Worm (Caenorhabditis elegans): ENCODE results near the gene pho-10.

ce11 chrII:9917904-9918303 is 2.5 kb downstream of the pho-10 start, which contains the start of gene C05C10.8:
- TF ChIP-seq ama-1 (optimal IDR thresholded peaks at IDR 0.05): no peak
- no peak for TF ChIP-seq pqm-1 (tag; optimal IDR thresholded peaks at IDR 0.05)
- no peak for TF ChIP-seq dpl-1 (GFP tag; optimal IDR thresholded peaks at IDR 0.05)
- no peak for TF ChIP-seq lin-13 (GFP tag; optimal IDR thresholded peaks at IDR 0.05)
- TF ChIP-seq zip-2 (tag; optimal IDR thresholded peaks at IDR 0.05): no peak
- no peak for TF ChIP-seq pha-4 (GFP tag; IDR thresholded peaks at IDR 0.05)
- TF ChIP-seq pha-4 (tag; optimal IDR thresholded peaks at IDR 0.05): no peak
- no peak for TF ChIP-seq egl-27 (tag; optimal IDR thresholded peaks at IDR 0.05)
- TF ChIP-seq lsy-2 (tag; optimal IDR thresholded peaks at IDR 0.05): no peak
- no peak for TF ChIP-seq R02D3.7 (tag; optimal IDR thresholded peaks at IDR 0.05)
